Fruit fly (Drosophila melanogaster) whole organism, adult: Measurements from ENCODE around the gene Dlic.

Experiments used
- CG11617 ChIP-seq: fragments of 200-800 bp; sonication (Bioruptor generic); optimal IDR thresholded peaks from 2 replicates; lab custom pipeline; 2017; ENCODE audit warnings: mild to moderate bottlenecking, missing biosample characterization, missing genetic modification reagents, missing genetic modification characterization
- CG12768 ChIP-seq: fragments of 200-800 bp; sonication (Bioruptor generic); optimal IDR thresholded peaks from 2 replicates; lab custom pipeline; 2017; ENCODE audit warnings: missing biosample characterization, missing genetic modification characterization, mild to moderate bottlenecking, moderate library complexity, missing genetic modification reagents
- CG1620 ChIP-seq: fragments of 200-800 bp; sonication (Bioruptor generic); optimal IDR thresholded peaks from 2 replicates; lab custom pipeline; 2016; ENCODE audit warnings: missing biosample characterization, missing genetic modification characterization
- CG33017 ChIP-seq: fragments of 200-800 bp; sonication (Bioruptor generic); optimal IDR thresholded peaks from 2 replicates; lab custom pipeline; 2018; ENCODE audit warnings: missing biosample characterization, mild to moderate bottlenecking, missing genetic modification characterization, moderate library complexity
- CG5204 ChIP-seq: fragments of 200-800 bp; sonication (Bioruptor generic); optimal IDR thresholded peaks from 2 replicates; lab custom pipeline; 2016; ENCODE audit warnings: missing biosample characterization, missing genetic modification characterization
- Crg-1 ChIP-seq: fragments of 200-800 bp; sonication (Bioruptor generic); optimal IDR thresholded peaks from 2 replicates; lab custom pipeline; 2016; ENCODE audit warnings: missing biosample characterization, missing genetic modification characterization
- Hr96 ChIP-seq: fragments of 200-800 bp; sonication (Bioruptor generic); optimal IDR thresholded peaks from 2 replicates; lab custom pipeline; 2016; ENCODE audit warnings: missing biosample characterization, missing genetic modification characterization
- bab1 ChIP-seq: fragments of 200-800 bp; sonication (Bioruptor generic); optimal IDR thresholded peaks from 3 replicates; lab custom pipeline; 2019; ENCODE audit warnings: missing biosample characterization, mild to moderate bottlenecking, missing genetic modification characterization, moderate library complexity
- cic ChIP-seq: fragments of 200-800 bp; sonication (Bioruptor generic); optimal IDR thresholded peaks from 2 replicates; lab custom pipeline; 2017; ENCODE audit warnings: missing biosample characterization, mild to moderate bottlenecking, missing genetic modification characterization, moderate library complexity
- cnc ChIP-seq, 2 experiments: fragments of >200 bp; optimal IDR thresholded peaks; 2 replicates each; lab custom pipeline; 2017
- kay ChIP-seq: fragments of 200-800 bp; sonication (Bioruptor generic); peaks from one replicate; lab custom pipeline; 2016; ENCODE audit warnings: missing biosample characterization, missing genetic modification characterization, borderline replicate concordance
- ovo ChIP-seq: fragments of 200-800 bp; sonication (Bioruptor generic); optimal IDR thresholded peaks from 2 replicates; lab custom pipeline; 2016; ENCODE audit warnings: missing biosample characterization, missing genetic modification characterization
- pad ChIP-seq: fragments of 200-800 bp; sonication (Bioruptor generic); optimal IDR thresholded peaks from 3 replicates; lab custom pipeline; 2017; ENCODE audit warnings: missing biosample characterization, missing genetic modification characterization, mild to moderate bottlenecking, moderate library complexity, missing genetic modification reagents
- tj ChIP-seq: fragments of 200-800 bp; sonication (Bioruptor generic); optimal IDR thresholded peaks from 3 replicates; lab custom pipeline; 2017; ENCODE audit warnings: missing biosample characterization, mild to moderate bottlenecking, missing genetic modification characterization, moderate library complexity

dm6 chrX:11143820-11144219 lies 10.4 kb upstream of the Dlic start, which contains the start of gene CG15201:
- TF ChIP-seq pad (no peak), cic (GFP tag; lab: Kevin White, UChicago) (no peak), tj (GFP tag; lab: Kevin White, UChicago) (no peak), CG5204 (GFP tag; lab: Kevin White, UChicago) (no peak), ovo (GFP tag; lab: Kevin White, UChicago) (no peak), Crg-1 (GFP tag; lab: Kevin White, UChicago) (no peak), kay (no peak), cnc (optimal IDR thresholded peaks at IDR 0.05; lab: Kevin White, UChicago) (no peak), CG12768 (GFP tag; lab: Kevin White, UChicago) (no peak), CG33017 (tag; lab: Kevin White, UChicago) (no peak), Hr96 (GFP tag; lab: Kevin White, UChicago) (no peak), CG1620 (GFP tag; lab: Kevin White, UChicago) (no peak), CG11617 (GFP tag; lab: Kevin White, UChicago) (no peak), bab1 (GFP tag; lab: Kevin White, UChicago) (no peak)
